Fruit fly (Drosophila melanogaster) S2 (cell line): ENCODE data around the gene CG14017.

Experiments used
- CG8478 ChIP-seq: fragments of >200 bp; optimal IDR thresholded peaks from 2 replicates; lab custom pipeline; 2018
- CTCF ChIP-seq, 2 experiments: fragments of >200 bp; optimal IDR thresholded peaks; 2 replicates each; lab custom pipeline; 2018

CG14017 gene

dm6 chr2L:5553750-5554149, at the start of gene CG14017, which contains the start of gene CG14013:
TSS of gene CG14017 (plus strand) at chr2L:5553897.
TSS of gene CG14013 (minus strand) at chr2L:5553850.
- no peak for TF ChIP-seq CG8478 (lab: Kevin White, UChicago)
- TF ChIP-seq CTCF (optimal IDR thresholded peaks at IDR 0.05; lab: Kevin White, UChicago) = no peak

dm6 chr2L:5505130-5505529, 48.6 kb upstream of the CG14017 start:
- TF ChIP-seq CTCF (optimal IDR thresholded peaks at IDR 0.05; lab: Kevin White, UChicago) (no peak), CG8478 (lab: Kevin White, UChicago) (no peak)

dm6 chr2L:5507082-5507481, 46.6 kb upstream of the CG14017 start:
- TF ChIP-seq CG8478 (lab: Kevin White, UChicago) = no peak
- no peak for TF ChIP-seq CTCF (optimal IDR thresholded peaks at IDR 0.05; lab: Kevin White, UChicago)

- TF ChIP-seq CG8478 (lab: Kevin White, UChicago) (no peak), CTCF (optimal IDR thresholded peaks at IDR 0.05; lab: Kevin White, UChicago) (no peak)
Observed at dm6 chr2L:5507823-5508438, 45.8 kb upstream of the CG14017 start.

- TF ChIP-seq CG8478 (lab: Kevin White, UChicago) (no peak), CTCF (optimal IDR thresholded peaks at IDR 0.05; lab: Kevin White, UChicago) (no peak)
Observed at dm6 chr2L:5514946-5515345, 38.8 kb upstream of the CG14017 start.

dm6 chr2L:5517393-5517792, 36.3 kb upstream of the CG14017 start, which contains the start of gene CG14020:
TSS of gene CG14020 (plus strand) at chr2L:5517737.
- no peak for TF ChIP-seq CTCF (optimal IDR thresholded peaks at IDR 0.05; lab: Kevin White, UChicago)
- no peak for TF ChIP-seq CG8478 (lab: Kevin White, UChicago)

- TF ChIP-seq CTCF (optimal IDR thresholded peaks at IDR 0.05; lab: Kevin White, UChicago) = no peak
- TF ChIP-seq CG8478 (lab: Kevin White, UChicago) = no peak
Observed at dm6 chr2L:5519846-5520384, 33.8 kb upstream of the CG14017 start, which contains the start of the genes CG7382 and cl. TSS of gene CG7382 (minus strand) at chr2L:5519896. TSS of gene cl (plus strand) at chr2L:5520135.

- TF ChIP-seq CTCF (optimal IDR thresholded peaks at IDR 0.05; lab: Kevin White, UChicago) = no peak
- TF ChIP-seq CG8478 (lab: Kevin White, UChicago) = no peak
Observed at dm6 chr2L:5520757-5521156, 32.9 kb upstream of the CG14017 start.

dm6 chr2L:5523848-5524473, 29.7 kb upstream of the CG14017 start, which contains the start of the genes Vps52 and Elp4:
TSS of gene Vps52 (minus strand) at chr2L:5523898.
TSS of gene Elp4 (plus strand) at chr2L:5524139.
- no peak for TF ChIP-seq CG8478 (lab: Kevin White, UChicago)
- no peak for TF ChIP-seq CTCF (optimal IDR thresholded peaks at IDR 0.05; lab: Kevin White, UChicago)

- TF ChIP-seq CG8478 (lab: Kevin White, UChicago) (no peak), CTCF (optimal IDR thresholded peaks at IDR 0.05; lab: Kevin White, UChicago) (no peak)
Observed at dm6 chr2L:5525723-5526122, 28.0 kb upstream of the CG14017 start, which contains the start of gene Cap-D3. TSS of gene Cap-D3 (plus strand) at chr2L:5525905.

- TF ChIP-seq CTCF (optimal IDR thresholded peaks at IDR 0.05; lab: Kevin White, UChicago) = no peak
- TF ChIP-seq CG8478 (lab: Kevin White, UChicago) = no peak
Observed at dm6 chr2L:5526738-5527137, 27.0 kb upstream of the CG14017 start, which contains the start of gene Cox11. TSS of gene Cox11 (plus strand) at chr2L:5526957.

dm6 chr2L:5527861-5528260, 25.8 kb upstream of the CG14017 start, which contains the start of gene CG31915:
TSS of gene CG31915 (plus strand) at chr2L:5528123.
- TF ChIP-seq CTCF (optimal IDR thresholded peaks at IDR 0.05; lab: Kevin White, UChicago) (peak in 1 of 2 experiments; percentile 11), CG8478 (lab: Kevin White, UChicago) (no peak)

dm6 chr2L:5532061-5532460, 21.6 kb upstream of the CG14017 start, which contains the start of gene Coq6:
TSS of gene Coq6 (minus strand) at chr2L:5532223.
- TF ChIP-seq CG8478 (lab: Kevin White, UChicago) (no peak), CTCF (optimal IDR thresholded peaks at IDR 0.05; lab: Kevin White, UChicago) (no peak)

- TF ChIP-seq CTCF (optimal IDR thresholded peaks at IDR 0.05; lab: Kevin White, UChicago) = no peak
- no peak for TF ChIP-seq CG8478 (lab: Kevin White, UChicago)
Observed at dm6 chr2L:5536658-5537057, 17.0 kb upstream of the CG14017 start, which contains the start of gene tomb. TSS of gene tomb (minus strand) at chr2L:5536758.

- no peak for TF ChIP-seq CTCF (optimal IDR thresholded peaks at IDR 0.05; lab: Kevin White, UChicago)
- no peak for TF ChIP-seq CG8478 (lab: Kevin White, UChicago)
Observed at dm6 chr2L:5537063-5537462, 16.6 kb upstream of the CG14017 start.
